Worm (Caenorhabditis elegans) whole organism, young adult: Measurements from ENCODE around the gene unc-42.

ENCODE experiments used
- B0019.2 ChIP-seq: fragments of 200-800 bp; sonication (Bioruptor generic); conservative IDR thresholded peaks from 2 replicates; pipeline ENCODE4 v1.3.6; 2022; ENCODE audit warnings: missing genetic modification reagents, missing genetic modification characterization, missing compliant biosample characterization
- B0336.3 ChIP-seq: fragments of 200-800 bp; sonication (Bioruptor generic); IDR thresholded peaks from 2 replicates; pipeline ENCODE4 v1.3.6; 2022; ENCODE audit warnings: missing genetic modification characterization, missing compliant biosample characterization
- C06A6.2 ChIP-seq: fragments of 200-800 bp; sonication (Bioruptor generic); conservative IDR thresholded peaks from 2 replicates; pipeline ENCODE4 v1.3.6; 2022; ENCODE audit warnings: missing genetic modification characterization, missing compliant biosample characterization
- C17E4.6 ChIP-seq: fragments of 200-800 bp; sonication (Bioruptor generic); IDR thresholded peaks from 2 replicates; pipeline ENCODE4 v1.3.6; 2022; ENCODE audit warnings: missing genetic modification reagents, missing genetic modification characterization, missing compliant biosample characterization
- F10E7.11 ChIP-seq: sonication (generic microtip); optimal IDR thresholded peaks from 2 replicates; lab custom pipeline; 2017; ENCODE audit warnings: mild to moderate bottlenecking, missing genetic modification characterization, moderate library complexity, missing compliant biosample characterization
- F33H1.4 ChIP-seq: fragments of 200-800 bp; sonication (Bioruptor generic); IDR thresholded peaks from 2 replicates; pipeline ENCODE4 v1.3.6; 2022; ENCODE audit warnings: missing genetic modification reagents, missing genetic modification characterization, missing compliant biosample characterization
- F39B2.1 ChIP-seq: fragments of 200-800 bp; sonication (Bioruptor generic); IDR thresholded peaks from 2 replicates; pipeline ENCODE4 v1.3.6; 2022; ENCODE audit warnings: missing genetic modification reagents, missing genetic modification characterization, missing compliant biosample characterization
- F49E8.2 ChIP-seq: sonication (generic microtip); optimal IDR thresholded peaks from 3 replicates; lab custom pipeline; 2017; ENCODE audit warnings: missing genetic modification characterization, mild to moderate bottlenecking, missing compliant biosample characterization, antibody characterized with exemption, moderate library complexity; ENCODE audit not compliant: insufficient read depth
- F52B5.7 ChIP-seq: sonication (generic microtip); optimal IDR thresholded peaks from 2 replicates; lab custom pipeline; 2016; ENCODE audit warnings: mild to moderate bottlenecking, missing genetic modification characterization, missing compliant biosample characterization
- F55B11.4 ChIP-seq: sonication (generic microtip); optimal IDR thresholded peaks from 2 replicates; lab custom pipeline; 2016; ENCODE audit warnings: missing compliant biosample characterization, missing genetic modification characterization, borderline replicate concordance; ENCODE audit not compliant: insufficient read depth
- F57A8.1 ChIP-seq: fragments of 200-800 bp; sonication (Bioruptor generic); optimal IDR thresholded peaks from 2 replicates; lab custom pipeline; 2018; ENCODE audit warnings: mild to moderate bottlenecking, missing genetic modification characterization, moderate library complexity, missing compliant biosample characterization
- F57C9.4 ChIP-seq: sonication (generic microtip); optimal IDR thresholded peaks from 2 replicates; lab custom pipeline; 2017; ENCODE audit warnings: mild to moderate bottlenecking, missing genetic modification characterization, missing compliant biosample characterization
- Y53F4B.3 ChIP-seq: fragments of 200-800 bp; sonication (Bioruptor generic); IDR thresholded peaks from 2 replicates; pipeline ENCODE4 v1.3.6; 2022; ENCODE audit warnings: missing genetic modification reagents, missing genetic modification characterization, missing compliant biosample characterization
- Y79H2A.3 ChIP-seq: fragments of 200-800 bp; sonication (Bioruptor generic); conservative IDR thresholded peaks from 2 replicates; pipeline ENCODE4 v1.3.6; 2022; ENCODE audit warnings: missing genetic modification reagents, missing genetic modification characterization, missing compliant biosample characterization
- aptf-2 ChIP-seq: fragments of 200-800 bp; sonication (Bioruptor generic); conservative IDR thresholded peaks from 2 replicates; pipeline ENCODE4 v1.3.6; 2022; ENCODE audit warnings: missing genetic modification reagents, missing genetic modification characterization, missing compliant biosample characterization
- atf-7 ChIP-seq: sonication (generic microtip); optimal IDR thresholded peaks from 2 replicates; lab custom pipeline; 2017; ENCODE audit warnings: mild to moderate bottlenecking, missing genetic modification characterization, missing compliant biosample characterization
- athp-1 ChIP-seq: sonication (generic microtip); optimal IDR thresholded peaks from 2 replicates; lab custom pipeline; 2017; ENCODE audit warnings: mild to moderate bottlenecking, missing genetic modification characterization, missing compliant biosample characterization
- attf-6 ChIP-seq: fragments of 200-800 bp; sonication (Bioruptor generic); IDR thresholded peaks from 2 replicates; pipeline ENCODE4 v1.3.6; 2022; ENCODE audit warnings: missing genetic modification reagents, missing genetic modification characterization, missing compliant biosample characterization
- bed-1 ChIP-seq: fragments of 200-800 bp; sonication (Bioruptor generic); IDR thresholded peaks from 2 replicates; pipeline ENCODE4 v1.3.6; 2022; ENCODE audit warnings: missing genetic modification reagents, missing genetic modification characterization, missing compliant biosample characterization
- cebp-1 ChIP-seq, 2 experiments: fragments of 200-800 bp in 1 of 2; sonication (Bioruptor generic) in 1 of 2; sonication (generic microtip) in 1 of 2; IDR thresholded peaks in 1 of 2; optimal IDR thresholded peaks in 1 of 2; 2 replicates each; pipeline versions ENCODE4 v1.3.6 to Lab custom; 2017 to 2022; ENCODE audit warnings: missing compliant biosample characterization in 2 of 2, missing genetic modification characterization in 2 of 2, mild to moderate bottlenecking in 1 of 2, missing genetic modification reagents in 1 of 2, moderate library complexity in 1 of 2
- ceh-100 ChIP-seq: fragments of 200-800 bp; sonication (Bioruptor generic); IDR thresholded peaks from 2 replicates; pipeline ENCODE4 v1.3.6; 2022; ENCODE audit warnings: missing genetic modification reagents, missing genetic modification characterization, missing compliant biosample characterization
- ceh-27 ChIP-seq: fragments of 200-800 bp; sonication (Bioruptor generic); optimal IDR thresholded peaks from 2 replicates; lab custom pipeline; 2018; ENCODE audit warnings: mild to moderate bottlenecking, missing genetic modification characterization, moderate library complexity, missing compliant biosample characterization
- ceh-79 ChIP-seq: sonication (generic microtip); optimal IDR thresholded peaks from 2 replicates; lab custom pipeline; 2017; ENCODE audit warnings: mild to moderate bottlenecking, missing genetic modification characterization, missing compliant biosample characterization
- ceh-91 ChIP-seq: fragments of 200-800 bp; sonication (Bioruptor generic); IDR thresholded peaks from 2 replicates; pipeline ENCODE4 v1.3.6; 2022; ENCODE audit warnings: missing genetic modification reagents, missing genetic modification characterization, missing compliant biosample characterization
- dpl-1 ChIP-seq: fragments of 150-350 bp; optimal IDR thresholded peaks from 2 replicates; lab custom pipeline; 2014; ENCODE audit warnings: missing biosample characterization, missing genetic modification reagents, missing genetic modification characterization
- efl-1 ChIP-seq: fragments of 150-350 bp; optimal IDR thresholded peaks from 2 replicates; lab custom pipeline; 2014; ENCODE audit warnings: missing biosample characterization, missing genetic modification reagents, missing genetic modification characterization
- fkh-3 ChIP-seq: sonication (generic microtip); optimal IDR thresholded peaks from 2 replicates; lab custom pipeline; 2016; ENCODE audit warnings: mild to moderate bottlenecking, missing genetic modification characterization, missing compliant biosample characterization
- hlh-12 ChIP-seq: sonication (generic microtip); optimal IDR thresholded peaks from 2 replicates; lab custom pipeline; 2016; ENCODE audit warnings: missing genetic modification characterization, missing compliant biosample characterization
- hsf-1 ChIP-seq: fragments of 200-800 bp; sonication (Bioruptor generic); IDR thresholded peaks from 2 replicates; pipeline ENCODE4 v1.3.6; 2022; ENCODE audit warnings: missing genetic modification reagents, missing genetic modification characterization, missing compliant biosample characterization
- let-607 ChIP-seq, 2 experiments: fragments of 200-800 bp in 1 of 2; sonication (Bioruptor generic) in 1 of 2; sonication (generic microtip) in 1 of 2; optimal IDR thresholded peaks; 2 replicates each; lab custom pipeline; 2016 to 2018; ENCODE audit warnings: mild to moderate bottlenecking in 2 of 2, missing compliant biosample characterization in 2 of 2, missing genetic modification characterization in 2 of 2, moderate library complexity in 2 of 2, missing genotype in 1 of 2
- lin-40 ChIP-seq: sonication (generic microtip); optimal IDR thresholded peaks from 2 replicates; lab custom pipeline; 2016; ENCODE audit warnings: missing genetic modification characterization, mild to moderate bottlenecking, missing compliant biosample characterization, missing genotype, missing genetic modification reagents
- lsl-1 ChIP-seq: fragments of 200-800 bp; sonication (Bioruptor generic); optimal IDR thresholded peaks from 2 replicates; lab custom pipeline; 2018; ENCODE audit warnings: mild to moderate bottlenecking, missing genetic modification characterization, moderate library complexity, missing compliant biosample characterization
- madf-10 ChIP-seq: sonication (generic microtip); optimal IDR thresholded peaks from 2 replicates; lab custom pipeline; 2016; ENCODE audit warnings: mild to moderate bottlenecking, missing genetic modification characterization, missing compliant biosample characterization
- madf-6 ChIP-seq: fragments of 200-800 bp; sonication (Bioruptor generic); IDR thresholded peaks from 2 replicates; pipeline ENCODE4 v1.3.6; 2022; ENCODE audit warnings: missing genetic modification reagents, missing genetic modification characterization, missing compliant biosample characterization
- nfya-2 ChIP-seq: fragments of 200-800 bp; sonication (Bioruptor generic); IDR thresholded peaks from 2 replicates; pipeline ENCODE4 v1.3.6; 2022; ENCODE audit warnings: missing genetic modification reagents, missing genetic modification characterization, missing compliant biosample characterization
- nhr-80 ChIP-seq: sonication (generic microtip); optimal IDR thresholded peaks from 2 replicates; lab custom pipeline; 2016; ENCODE audit warnings: missing genetic modification characterization, missing compliant biosample characterization
- rec-8 ChIP-seq, 2 experiments: sonication (generic microtip); optimal IDR thresholded peaks; 2 replicates each; lab custom pipeline; 2016; ENCODE audit warnings: mild to moderate bottlenecking in 2 of 2, missing genetic modification characterization in 2 of 2, missing genetic modification reagents in 2 of 2, missing genotype in 2 of 2, missing biosample characterization in 1 of 2, missing compliant biosample characterization in 1 of 2, moderate library complexity in 1 of 2
- rpc-1 ChIP-seq, 2 experiments: fragments of 150-350 bp in 1 of 2; sonication (generic microtip) in 1 of 2; optimal IDR thresholded peaks; 2 replicates each; lab custom pipeline; 2014 to 2018; ENCODE audit warnings: missing biosample characterization in 1 of 2, missing genetic modification characterization in 1 of 2, missing genetic modification reagents in 1 of 2, missing genotype in 1 of 2
- sdz-38 ChIP-seq: sonication (generic microtip); optimal IDR thresholded peaks from 2 replicates; lab custom pipeline; 2016; ENCODE audit warnings: missing genotype, missing genetic modification characterization, missing compliant biosample characterization
- snpc-1.1 ChIP-seq: sonication (generic microtip); optimal IDR thresholded peaks from 2 replicates; lab custom pipeline; 2017; ENCODE audit warnings: missing genetic modification characterization, mild to moderate bottlenecking, missing compliant biosample characterization, antibody characterized with exemption, moderate library complexity, missing genotype, missing genetic modification reagents; ENCODE audit not compliant: insufficient read depth
- snpc-4 ChIP-seq, 5 experiments: fragments of 150-350 bp in 1 of 5; sonication (generic microtip) in 4 of 5; optimal IDR thresholded peaks; 2 replicates each; lab custom pipeline; 2014 to 2018; ENCODE audit warnings: missing genetic modification characterization in 5 of 5, missing biosample characterization in 3 of 5, antibody characterized with exemption in 2 of 5, mild to moderate bottlenecking in 2 of 5, missing compliant biosample characterization in 2 of 5, missing genotype in 2 of 5, moderate library complexity in 2 of 5, missing genetic modification reagents in 1 of 5
- tlf-1 ChIP-seq: fragments of 200-800 bp; sonication (Bioruptor generic); optimal IDR thresholded peaks from 2 replicates; lab custom pipeline; 2018; ENCODE audit warnings: mild to moderate bottlenecking, missing genetic modification characterization, missing compliant biosample characterization
- ztf-26 ChIP-seq: sonication (generic microtip); optimal IDR thresholded peaks from 2 replicates; lab custom pipeline; 2017; ENCODE audit warnings: missing genetic modification characterization, missing compliant biosample characterization
- ztf-28 ChIP-seq: fragments of 200-800 bp; sonication (Bioruptor generic); IDR thresholded peaks from 2 replicates; pipeline ENCODE4 v1.3.6; 2022; ENCODE audit warnings: missing genetic modification reagents, missing genetic modification characterization, missing compliant biosample characterization

unc-42 gene

DNA sequence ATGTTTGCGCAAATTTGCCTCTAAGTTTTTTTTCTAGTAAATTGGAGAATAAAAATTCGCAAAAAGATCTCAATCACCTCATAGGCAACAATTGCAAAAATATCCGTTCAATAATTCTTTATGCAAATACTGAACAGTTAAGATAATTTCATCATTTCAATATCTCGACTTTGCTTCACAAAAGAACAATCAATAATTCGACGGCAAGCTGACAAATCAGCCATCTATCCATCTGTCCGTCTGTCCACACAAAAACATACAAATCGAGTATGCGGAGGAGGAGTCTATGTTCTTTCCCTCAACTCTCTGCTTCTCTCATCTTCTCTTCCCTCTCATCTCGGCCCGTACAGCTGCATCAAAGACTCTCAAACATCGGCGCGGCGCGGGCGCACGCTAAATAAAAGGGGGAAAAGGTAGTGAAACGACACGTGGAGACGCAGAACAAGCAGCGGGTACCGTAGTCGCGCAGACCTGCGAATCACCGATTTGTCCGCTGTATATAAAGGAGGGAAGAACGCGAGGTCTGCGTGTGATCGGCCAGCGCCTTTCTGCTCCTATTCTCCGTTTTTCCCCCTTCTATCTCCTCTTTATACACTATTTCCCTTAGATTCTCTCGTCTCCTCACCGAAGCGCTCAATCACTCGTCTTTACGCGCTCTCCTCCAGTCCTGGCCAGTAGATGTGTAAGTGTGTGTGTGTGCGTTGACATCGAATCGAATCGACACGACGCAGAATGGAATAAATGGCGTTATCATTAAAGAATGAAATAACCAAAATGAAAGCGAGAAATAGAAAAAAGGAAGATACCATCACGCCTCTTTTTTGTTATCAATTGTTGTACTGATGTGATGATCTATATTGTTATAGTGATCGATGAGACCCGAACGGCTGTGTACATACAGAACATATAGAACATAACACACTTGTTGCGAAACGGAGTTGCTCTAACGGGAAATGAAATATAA is 38.2 kb downstream of the unc-42 start (continued):
- TF ChIP-seq F33H1.4 (no peak), F55B11.4 (tag; lab: Kevin White, UChicago) (no peak), B0336.3 (GFP tag; lab: Robert Waterston, UW) (peak; percentile 95), dpl-1 (GFP tag; lab: Kevin White, UChicago) (no peak), F52B5.7 (tag; lab: Kevin White, UChicago) (peak; percentile 75), B0019.2 (GFP tag; lab: Robert Waterston, UW) (peak; percentile 32; the same call in 1 of the 2 replicates), ceh-91 (GFP tag; lab: Robert Waterston, UW) (0 out of 2 replicates have a peak, but pooled peaks have one; percentile 26), sdz-38 (tag; lab: Kevin White, UChicago) (no peak), C06A6.2 (GFP tag; lab: Robert Waterston, UW) (peak; percentile 70), atf-7 (tag; lab: Kevin White, UChicago) (peak; percentile 93), madf-6 (GFP tag; lab: Robert Waterston, UW) (peak; percentile 19), efl-1 (no peak), nhr-80 (tag; lab: Kevin White, UChicago) (peak; percentile 97), ztf-26 (peak; percentile 90), rpc-1 (optimal IDR thresholded peaks at IDR 0.05; lab: Kevin White, UChicago) (no peak), rpc-1 (tag; optimal IDR thresholded peaks at IDR 0.05; lab: Kevin White, UChicago) (no peak), ceh-27 (GFP tag; lab: Kevin White, UChicago) (peak; percentile 95), F57C9.4 (tag; lab: Kevin White, UChicago) (peak; percentile 33), rec-8 (tag; optimal IDR thresholded peaks at IDR 0.05; lab: Kevin White, UChicago) (peak in 1 of 2 experiments; percentile 2), snpc-1.1 (tag; lab: Kevin White, UChicago) (no peak), Y53F4B.3 (GFP tag; lab: Robert Waterston, UW) (no peak), Y79H2A.3 (GFP tag; lab: Robert Waterston, UW) (no peak), athp-1 (peak; percentile 59), aptf-2 (GFP tag; lab: Robert Waterston, UW) (no peak), fkh-3 (tag; lab: Kevin White, UChicago) (no peak), tlf-1 (GFP tag; lab: Kevin White, UChicago) (peak; percentile 72), hlh-12 (tag; lab: Kevin White, UChicago) (no peak), F57A8.1 (GFP tag; lab: Kevin White, UChicago) (peak; percentile 21), cebp-1 (GFP tag; IDR thresholded peaks at IDR 0.05; lab: Robert Waterston, UW) (no peak), cebp-1 (tag; optimal IDR thresholded peaks at IDR 0.05; lab: Kevin White, UChicago) (peak; percentile 92), hsf-1 (no peak), madf-10 (tag; lab: Kevin White, UChicago) (peak; percentile 90), attf-6 (no peak), nfya-2 (GFP tag; lab: Robert Waterston, UW) (no peak), F10E7.11 (tag; lab: Kevin White, UChicago) (no peak), ztf-28 (GFP tag; lab: Robert Waterston, UW) (0 out of 2 replicates have a peak, but pooled peaks have one; percentile 4), let-607 (tag; optimal IDR thresholded peaks at IDR 0.05; lab: Kevin White, UChicago) (peak; percentile 93 to 95), snpc-4 (GFP tag; optimal IDR thresholded peaks at IDR 0.05; lab: Kevin White, UChicago) (peak; percentile 55), snpc-4 (tag; optimal IDR thresholded peaks at IDR 0.05; lab: Kevin White, UChicago) (peak; percentile 42 to 79 (median 78)), lin-40 (peak; percentile 94), ceh-100 (GFP tag; lab: Robert Waterston, UW) (peak; percentile 33; the same call in 1 of the 2 replicates), lsl-1 (GFP tag; lab: Kevin White, UChicago) (no peak), C17E4.6 (GFP tag; lab: Robert Waterston, UW) (peak; percentile 50; the same call in 1 of the 2 replicates), F49E8.2 (tag; lab: Kevin White, UChicago) (no peak), bed-1 (GFP tag; lab: Robert Waterston, UW) (no peak), ceh-79 (tag; lab: Kevin White, UChicago) (no peak), F39B2.1 (GFP tag; lab: Robert Waterston, UW) (no peak)
